Worm (Caenorhabditis elegans): ENCODE measurements around the gene malt-1.

The malt-1 gene

DNA sequence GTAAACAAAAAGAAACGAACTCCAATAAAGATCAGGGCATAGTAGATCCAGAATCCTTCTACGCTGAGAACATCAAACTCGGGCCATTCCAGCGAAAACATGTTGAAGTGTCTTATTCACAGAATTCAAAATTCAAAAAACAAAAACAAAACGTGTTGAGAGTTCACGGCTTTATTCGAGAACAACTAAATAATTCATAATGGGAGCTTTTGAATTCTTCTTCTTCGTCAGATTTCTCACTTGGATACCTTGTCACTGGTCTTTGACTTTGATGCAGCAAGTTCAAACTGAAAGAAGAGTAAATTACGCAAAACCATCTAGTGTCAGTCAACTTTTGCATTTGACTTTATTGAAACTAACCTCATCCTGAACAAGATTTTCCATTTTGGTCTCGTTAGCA lies 33.4 kb downstream of the malt-1 start, which contains the start of gene B0252.11:
Gene B0252.11, minus strand, starts transcription at position 101 of the 400 bp plus-strand sequence.
- TF ChIP-seq aha-1 (tag) = peak; percentile 42
- TF ChIP-seq mes-2 (tag; optimal IDR thresholded peaks at IDR 0.05; ENCODE audit: poor library complexity, severe bottlenecking) = no peak

DNA sequence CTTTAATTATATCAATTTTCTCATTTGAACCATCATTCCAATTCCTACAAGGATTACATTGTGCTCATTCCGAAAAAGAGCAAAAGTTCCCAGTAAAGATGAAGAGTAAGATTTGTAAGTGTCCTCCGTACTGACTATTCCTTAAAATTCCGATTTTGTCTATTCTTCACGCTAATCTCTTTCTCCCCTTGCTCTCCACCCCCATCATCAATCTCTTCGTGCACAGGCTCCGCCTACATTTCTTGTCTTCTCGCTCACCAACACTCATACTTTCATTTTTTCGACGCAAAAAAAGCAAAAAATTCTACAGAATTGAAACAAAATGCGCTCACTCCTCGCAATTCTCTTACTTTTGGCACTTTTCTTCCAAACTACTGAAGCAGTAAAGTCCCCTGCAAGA lies 35.2 kb downstream of the malt-1 start, which contains the start of gene B0252.8:
Gene B0252.8, plus strand, starts transcription at position 292 of the 400 bp plus-strand sequence.
- TF ChIP-seq unc-62 (GFP tag; optimal IDR thresholded peaks at IDR 0.05 in 1 of 2) (no peak), unc-62 (tag; optimal IDR thresholded peaks at IDR 0.05) (no peak), lin-38 (GFP tag; IDR thresholded peaks at IDR 0.05) (no peak), ztf-7 (tag; optimal IDR thresholded peaks at IDR 0.05) (no peak), fos-1 (tag; optimal IDR thresholded peaks at IDR 0.05) (no peak), daf-19 (GFP tag; conservative IDR thresholded peaks at IDR 0.05) (no peak), lin-15B (tag; optimal IDR thresholded peaks at IDR 0.05) (no peak)

DNA sequence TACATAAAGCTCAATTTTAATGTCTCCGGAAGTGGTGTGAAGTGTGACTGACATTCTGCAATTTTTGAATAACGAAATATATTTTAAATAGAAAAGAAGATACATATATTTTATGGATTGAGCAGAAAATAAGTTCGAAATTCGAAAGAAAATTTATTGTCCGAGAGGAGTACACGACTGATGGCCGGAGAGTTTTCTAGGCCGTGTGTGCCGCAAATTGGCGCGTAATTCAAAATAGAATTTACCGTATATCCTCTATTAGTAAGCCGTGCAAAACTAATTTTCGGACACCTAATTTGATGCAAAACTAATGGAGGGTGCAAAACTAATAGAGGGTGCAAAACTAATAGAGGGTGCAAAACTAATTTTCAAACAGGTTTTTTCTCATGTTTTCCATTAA lies 37.8 kb downstream of the malt-1 start, which contains the start of gene cyn-10:
Gene cyn-10, minus strand, starts transcription at position 57 of the 400 bp plus-strand sequence.
- no peak for TF ChIP-seq snpc-1.2 (GFP tag; IDR thresholded peaks at IDR 0.05)
- TF ChIP-seq vab-7 (GFP tag; IDR thresholded peaks at IDR 0.05) = no peak; the same call in 1 of the 2 replicates
- peak; percentile 76; the same call in 1 of the 2 replicates for TF ChIP-seq zfp-3 (GFP tag; conservative IDR thresholded peaks at IDR 0.05)
- TF ChIP-seq nhr-10 (tag; optimal IDR thresholded peaks at IDR 0.05) = no peak
- TF ChIP-seq F44E2.7 (GFP tag; IDR thresholded peaks at IDR 0.05) = no peak
- TF ChIP-seq ztf-7 (tag; optimal IDR thresholded peaks at IDR 0.05) = peak; percentile 18
- no peak for TF ChIP-seq nhr-11 (tag; optimal IDR thresholded peaks at IDR 0.05)
- no peak for TF ChIP-seq arid-1 (GFP tag; conservative IDR thresholded peaks at IDR 0.05)
- TF ChIP-seq dve-1 (tag; optimal IDR thresholded peaks at IDR 0.05; ENCODE audit: insufficient read depth) = peak; percentile 49
- peak; percentile 51; the same call in 1 of the 2 replicates for TF ChIP-seq ceh-20 (GFP tag; IDR thresholded peaks at IDR 0.05)
- no peak for TF ChIP-seq lim-7 (GFP tag; IDR thresholded peaks at IDR 0.05)
- TF ChIP-seq fkh-10 (GFP tag; optimal IDR thresholded peaks at IDR 0.05) = no peak
- TF ChIP-seq nhr-102 (tag; optimal IDR thresholded peaks at IDR 0.05) = peak; percentile 66
- no peak for TF ChIP-seq aly-2 (tag; optimal IDR thresholded peaks at IDR 0.05)
- peak; percentile 83 for TF ChIP-seq lin-38 (GFP tag; IDR thresholded peaks at IDR 0.05)
- TF ChIP-seq aha-1 (tag) = peak; percentile 99
- no peak for TF ChIP-seq ceh-28 (tag; optimal IDR thresholded peaks at IDR 0.05)
- no peak for TF ChIP-seq saeg-2 (GFP tag; IDR thresholded peaks at IDR 0.05)
- no peak for TF ChIP-seq nhr-111 (GFP tag; optimal IDR thresholded peaks at IDR 0.05)
- TF ChIP-seq ceh-44 (GFP tag; IDR thresholded peaks at IDR 0.05) = no peak
- TF ChIP-seq D1046.2 (GFP tag; IDR thresholded peaks at IDR 0.05) = no peak; the same call in 1 of the 2 replicates
- no peak for TF ChIP-seq ces-1 (GFP tag; optimal IDR thresholded peaks at IDR 0.05)
- TF ChIP-seq mdl-1 (tag; optimal IDR thresholded peaks at IDR 0.05) = no peak
- TF ChIP-seq Y48G9A.11 (GFP tag; IDR thresholded peaks at IDR 0.05) = peak; percentile 81
- no peak for TF ChIP-seq daf-8 (GFP tag; IDR thresholded peaks at IDR 0.05)
- peak; percentile 83 for TF ChIP-seq madf-9 (GFP tag; conservative IDR thresholded peaks at IDR 0.05)
- peak; percentile 91; the same call in 1 of the 2 replicates for TF ChIP-seq tag-97 (GFP tag; IDR thresholded peaks at IDR 0.05)
- no peak for TF ChIP-seq ceh-82 (tag; optimal IDR thresholded peaks at IDR 0.05)
- no peak for TF ChIP-seq daf-19 (GFP tag; conservative IDR thresholded peaks at IDR 0.05)
- no peak for TF ChIP-seq skn-1 (tag; optimal IDR thresholded peaks at IDR 0.05)
- no peak for TF ChIP-seq attf-4 (tag; optimal IDR thresholded peaks at IDR 0.05)
- TF ChIP-seq daf-16 (GFP tag; optimal IDR thresholded peaks at IDR 0.05) = no peak
- TF ChIP-seq daf-16 (tag; optimal IDR thresholded peaks at IDR 0.05) = no peak
- TF ChIP-seq mdt-29 (GFP tag; IDR thresholded peaks at IDR 0.05) = 0 out of 2 replicates have a peak, but pooled peaks have one; percentile 25
- peak; percentile 4 for TF ChIP-seq ceh-32 (tag; optimal IDR thresholded peaks at IDR 0.05; ENCODE audit: poor library complexity)
- no peak for TF ChIP-seq gei-8 (GFP tag; optimal IDR thresholded peaks at IDR 0.05)
- TF ChIP-seq daf-12 (tag; optimal IDR thresholded peaks at IDR 0.05) = no peak
- peak; percentile 11 for TF ChIP-seq nhr-48 (tag; optimal IDR thresholded peaks at IDR 0.05)
- peak; percentile 70 for TF ChIP-seq sdz-12 (GFP tag; optimal IDR thresholded peaks at IDR 0.05)
- TF ChIP-seq pha-4 (GFP tag; IDR thresholded peaks at IDR 0.05) = no peak
- TF ChIP-seq pha-4 (tag; optimal IDR thresholded peaks at IDR 0.05) = peak; percentile 21
- TF ChIP-seq ama-1 (optimal IDR thresholded peaks at IDR 0.05) = no peak
- TF ChIP-seq nhr-237 (tag; optimal IDR thresholded peaks at IDR 0.05) = no peak
- no peak for TF ChIP-seq zip-11 (GFP tag; IDR thresholded peaks at IDR 0.05)

Measured in whole organism, L4 larva.